Fruit fly (Drosophila melanogaster) whole organism, embryonic: ENCODE results near the gene CG33286.
A peak's percentile ranks its signal among the peaks of the same experiment; 100 is the strongest.

Experiments
- Adf1 ChIP-seq: fragments of 200-800 bp; sonication (Bioruptor generic); IDR thresholded peaks from 2 replicates; pipeline ENCODE4 v1.3.6; 2022; ENCODE audit warnings: missing biosample characterization, missing genetic modification characterization
- CG10147 ChIP-seq: fragments of 200-800 bp; sonication (Bioruptor generic); optimal IDR thresholded peaks from 2 replicates; lab custom pipeline; 2019; ENCODE audit warnings: missing biosample characterization, mild to moderate bottlenecking, missing genetic modification characterization, moderate library complexity
- CG10959 ChIP-seq: fragments of 200-800 bp; sonication (Bioruptor generic); IDR thresholded peaks from 2 replicates; pipeline ENCODE4 v1.3.6; 2022; ENCODE audit warnings: missing biosample characterization, missing genetic modification characterization
- CG12155 ChIP-seq: fragments of 200-800 bp; sonication (Bioruptor generic); optimal IDR thresholded peaks from 3 replicates; lab custom pipeline; 2016; ENCODE audit warnings: missing biosample characterization, missing genetic modification characterization
- CG12769 ChIP-seq: fragments of 200-800 bp; sonication (Bioruptor generic); optimal IDR thresholded peaks from 2 replicates; lab custom pipeline; 2019; ENCODE audit warnings: missing biosample characterization, mild to moderate bottlenecking, missing genetic modification characterization, moderate library complexity
- CG12942 ChIP-seq: fragments of 200-800 bp; sonication (Bioruptor generic); optimal IDR thresholded peaks from 3 replicates; lab custom pipeline; 2016; ENCODE audit warnings: missing biosample characterization, missing genetic modification characterization
- CG1603 ChIP-seq: fragments of 200-800 bp; sonication (Bioruptor generic); optimal IDR thresholded peaks from 2 replicates; lab custom pipeline; 2019; ENCODE audit warnings: missing biosample characterization, mild to moderate bottlenecking, missing genetic modification characterization, moderate library complexity
- CG1647 ChIP-seq: fragments of 200-800 bp; sonication (Bioruptor generic); optimal IDR thresholded peaks from 3 replicates; lab custom pipeline; 2016; ENCODE audit warnings: missing biosample characterization, missing genetic modification characterization
- CG17568 ChIP-seq: fragments of 200-800 bp; sonication (Bioruptor generic); optimal IDR thresholded peaks from 2 replicates; lab custom pipeline; 2018; ENCODE audit warnings: missing biosample characterization, mild to moderate bottlenecking, missing genetic modification characterization, moderate library complexity
- CG3163 ChIP-seq: fragments of 200-800 bp; sonication (Bioruptor generic); optimal IDR thresholded peaks from 3 replicates; lab custom pipeline; 2016; ENCODE audit warnings: missing biosample characterization, missing genetic modification characterization
- CG34422 ChIP-seq: fragments of 200-800 bp; sonication (Bioruptor generic); IDR thresholded peaks from 3 replicates; pipeline ENCODE4 v1.3.6; 2022; ENCODE audit warnings: missing biosample characterization, missing genetic modification characterization
- CG4617 ChIP-seq: fragments of 200-800 bp; sonication (Bioruptor generic); optimal IDR thresholded peaks from 3 replicates; lab custom pipeline; 2016; ENCODE audit warnings: missing biosample characterization, missing genetic modification characterization, borderline replicate concordance
- CG5953 ChIP-seq: fragments of 200-800 bp; sonication (Bioruptor generic); IDR thresholded peaks from 2 replicates; pipeline ENCODE4 v1.3.6; 2022; ENCODE audit warnings: missing biosample characterization, missing genetic modification characterization
- CG6791 ChIP-seq: fragments of 200-800 bp; sonication (Bioruptor generic); IDR thresholded peaks from 3 replicates; pipeline ENCODE4 v1.3.6; 2022; ENCODE audit warnings: missing biosample characterization, missing genetic modification characterization; ENCODE audit not compliant: partially characterized antibody
- CG7556 ChIP-seq: fragments of 200-800 bp; sonication (Bioruptor generic); optimal IDR thresholded peaks from 2 replicates; lab custom pipeline; 2017; ENCODE audit warnings: missing biosample characterization, mild to moderate bottlenecking, missing genetic modification characterization
- CG7963 ChIP-seq: fragments of 200-800 bp; sonication (Bioruptor generic); IDR thresholded peaks from 3 replicates; pipeline ENCODE4 v1.3.6; 2022; ENCODE audit warnings: missing biosample characterization, missing genetic modification characterization; ENCODE audit not compliant: partially characterized antibody
- CG8290 ChIP-seq, 3 experiments: fragments of 200-800 bp; sonication (Bioruptor generic); optimal IDR thresholded peaks; 2 replicates each; lab custom pipeline; 2016 to 2019; ENCODE audit warnings: missing biosample characterization in 3 of 3, missing genetic modification characterization in 3 of 3, mild to moderate bottlenecking in 2 of 3, moderate library complexity in 1 of 3
- CG8765 ChIP-seq: fragments of 200-800 bp; sonication (Bioruptor generic); IDR thresholded peaks from 2 replicates; pipeline ENCODE4 v1.3.6; 2022; ENCODE audit warnings: missing biosample characterization, missing genetic modification characterization
- CG9609 ChIP-seq: fragments of 200-800 bp; sonication (Bioruptor generic); optimal IDR thresholded peaks from 3 replicates; lab custom pipeline; 2016; ENCODE audit warnings: missing biosample characterization, missing genetic modification characterization
- Chrac-16 ChIP-seq: fragments of 200-800 bp; sonication (Bioruptor generic); optimal IDR thresholded peaks from 3 replicates; lab custom pipeline; 2016; ENCODE audit warnings: missing biosample characterization, missing genetic modification characterization
- D19A ChIP-seq: fragments of 200-800 bp; optimal IDR thresholded peaks from 3 replicates; lab custom pipeline; 2019; ENCODE audit warnings: missing biosample characterization, mild to moderate bottlenecking, missing genetic modification characterization, moderate library complexity
- Deaf1 ChIP-seq: fragments of 200-800 bp; optimal IDR thresholded peaks from 3 replicates; lab custom pipeline; 2019; ENCODE audit warnings: missing biosample characterization, mild to moderate bottlenecking, missing genetic modification characterization, moderate library complexity
- Dll ChIP-seq: fragments of 200-800 bp; sonication (Bioruptor generic); IDR thresholded peaks from 4 replicates; pipeline ENCODE4 v1.3.6; 2022; ENCODE audit warnings: missing biosample characterization, missing genetic modification characterization; ENCODE audit not compliant: partially characterized antibody
- Ets65A ChIP-seq: fragments of 200-800 bp; sonication (Bioruptor generic); peaks from one replicate; lab custom pipeline; 2016; ENCODE audit warnings: missing biosample characterization, missing genetic modification characterization
- Fer1 ChIP-seq: fragments of 200-800 bp; sonication (Bioruptor generic); optimal IDR thresholded peaks from 2 replicates; lab custom pipeline; 2017; ENCODE audit warnings: missing biosample characterization, mild to moderate bottlenecking, missing genetic modification characterization
- Hmr ChIP-seq: fragments of 200-800 bp; sonication (Bioruptor generic); optimal IDR thresholded peaks from 3 replicates; lab custom pipeline; 2017; ENCODE audit warnings: mild to moderate bottlenecking, missing biosample characterization, missing genetic modification reagents, missing genetic modification characterization
- MTF-1 ChIP-seq: fragments of 200-800 bp; sonication (Bioruptor generic); optimal IDR thresholded peaks from 2 replicates; lab custom pipeline; 2018; ENCODE audit warnings: missing biosample characterization, mild to moderate bottlenecking, missing genetic modification characterization, borderline replicate concordance
- Rx ChIP-seq: fragments of 200-800 bp; sonication (Bioruptor generic); IDR thresholded peaks from 2 replicates; pipeline ENCODE4 v1.3.6; 2022; ENCODE audit warnings: missing biosample characterization, missing genetic modification characterization
- TFAM ChIP-seq: fragments of 200-800 bp; sonication (Bioruptor generic); optimal IDR thresholded peaks from 2 replicates; lab custom pipeline; 2017; ENCODE audit warnings: missing biosample characterization, missing genetic modification characterization, inconsistent platforms
- Trl ChIP-seq, 3 experiments: fragments of >200 bp in 2 of 3; fragments of 200-800 bp in 1 of 3; sonication (Bioruptor generic) in 1 of 3; optimal IDR thresholded peaks; 2 replicates in 1 of 3; 3 replicates in 2 of 3; lab custom pipeline; 2016 to 2017; ENCODE audit warnings: missing biosample characterization in 1 of 3, missing genetic modification characterization in 1 of 3
- abd-A ChIP-seq: fragments of 200-800 bp; sonication (Bioruptor generic); optimal IDR thresholded peaks from 3 replicates; lab custom pipeline; 2019; ENCODE audit warnings: missing biosample characterization, mild to moderate bottlenecking, missing genetic modification characterization, moderate library complexity
- cg ChIP-seq: fragments of 200-800 bp; sonication (Bioruptor generic); optimal IDR thresholded peaks from 3 replicates; lab custom pipeline; 2019; ENCODE audit warnings: missing biosample characterization, mild to moderate bottlenecking, missing genetic modification characterization, moderate library complexity
- chinmo ChIP-seq: fragments of 200-800 bp; sonication (Bioruptor generic); IDR thresholded peaks from 4 replicates; pipeline ENCODE4 v1.3.6; 2022; ENCODE audit warnings: missing biosample characterization, missing genetic modification characterization; ENCODE audit not compliant: partially characterized antibody
- crol ChIP-seq: fragments of 200-800 bp; sonication (Bioruptor generic); IDR thresholded peaks from 2 replicates; pipeline ENCODE4 v1.3.6; 2022; ENCODE audit warnings: missing biosample characterization, missing genetic modification characterization
- grn ChIP-seq: fragments of 200-800 bp; sonication (Bioruptor generic); optimal IDR thresholded peaks from 3 replicates; lab custom pipeline; 2017; ENCODE audit warnings: missing biosample characterization, missing genetic modification characterization
- kni ChIP-seq: fragments of 200-800 bp; sonication (Bioruptor generic); optimal IDR thresholded peaks from 3 replicates; lab custom pipeline; 2017; ENCODE audit warnings: mild to moderate bottlenecking, missing biosample characterization, missing genetic modification reagents, missing genetic modification characterization
- lola ChIP-seq, 3 experiments: fragments of >200 bp in 2 of 3; fragments of 200-800 bp in 1 of 3; sonication (Bioruptor generic) in 1 of 3; optimal IDR thresholded peaks; 2 replicates each; lab custom pipeline; 2017 to 2019; ENCODE audit warnings: missing biosample characterization in 3 of 3, missing genetic modification characterization in 3 of 3, mild to moderate bottlenecking in 1 of 3, moderate library complexity in 1 of 3
- luna ChIP-seq: fragments of 200-800 bp; sonication (Bioruptor generic); optimal IDR thresholded peaks from 2 replicates; lab custom pipeline; 2016; ENCODE audit warnings: missing biosample characterization, missing genetic modification characterization
- onecut ChIP-seq: fragments of 200-800 bp; sonication (Bioruptor generic); IDR thresholded peaks from 2 replicates; pipeline ENCODE4 v1.3.6; 2022; ENCODE audit warnings: missing biosample characterization, missing genetic modification characterization
- pros ChIP-seq: fragments of 200-800 bp; sonication (Bioruptor generic); optimal IDR thresholded peaks from 3 replicates; lab custom pipeline; 2019; ENCODE audit warnings: missing biosample characterization, mild to moderate bottlenecking, missing genetic modification characterization, moderate library complexity
- rib ChIP-seq: fragments of 200-800 bp; sonication (Bioruptor generic); IDR thresholded peaks from 2 replicates; pipeline ENCODE4 v1.3.6; 2022; ENCODE audit warnings: missing biosample characterization, missing genetic modification characterization
- sd ChIP-seq: fragments of 200-800 bp; sonication (Bioruptor generic); optimal IDR thresholded peaks from 3 replicates; lab custom pipeline; 2018; ENCODE audit warnings: missing biosample characterization, mild to moderate bottlenecking, missing genetic modification characterization, moderate library complexity
- sens ChIP-seq: fragments of 200-800 bp; sonication (Bioruptor generic); peaks from one replicate; lab custom pipeline; 2016; ENCODE audit warnings: missing biosample characterization, missing genetic modification characterization
- shn ChIP-seq: fragments of 200-800 bp; sonication (Bioruptor generic); optimal IDR thresholded peaks from 3 replicates; lab custom pipeline; 2016; ENCODE audit warnings: missing biosample characterization, missing genetic modification characterization
- sim ChIP-seq: fragments of 200-800 bp; sonication (Bioruptor generic); IDR thresholded peaks from 2 replicates; pipeline ENCODE4 v1.3.6; 2022; ENCODE audit warnings: missing biosample characterization, missing genetic modification characterization
- sisA ChIP-seq: fragments of 200-800 bp; sonication (Bioruptor generic); IDR thresholded peaks from 2 replicates; pipeline ENCODE4 v1.3.6; 2022; ENCODE audit warnings: missing biosample characterization, missing genetic modification characterization
- sqz ChIP-seq: fragments of 200-800 bp; sonication (Bioruptor generic); optimal IDR thresholded peaks from 3 replicates; lab custom pipeline; 2018; ENCODE audit warnings: missing biosample characterization, mild to moderate bottlenecking, missing genetic modification characterization
- sr ChIP-seq: fragments of 200-800 bp; sonication (Bioruptor generic); IDR thresholded peaks from 3 replicates; pipeline ENCODE4 v1.3.6; 2022; ENCODE audit warnings: missing biosample characterization, missing genetic modification characterization
- ssp ChIP-seq: fragments of 200-800 bp; sonication (Bioruptor generic); IDR thresholded peaks from 2 replicates; pipeline ENCODE4 v1.3.6; 2022; ENCODE audit warnings: missing biosample characterization, missing genetic modification characterization
- sug ChIP-seq: fragments of 200-800 bp; optimal IDR thresholded peaks from 2 replicates; lab custom pipeline; 2019; ENCODE audit warnings: missing biosample characterization, mild to moderate bottlenecking, missing genetic modification characterization, moderate library complexity

CG33286 gene

DNA sequence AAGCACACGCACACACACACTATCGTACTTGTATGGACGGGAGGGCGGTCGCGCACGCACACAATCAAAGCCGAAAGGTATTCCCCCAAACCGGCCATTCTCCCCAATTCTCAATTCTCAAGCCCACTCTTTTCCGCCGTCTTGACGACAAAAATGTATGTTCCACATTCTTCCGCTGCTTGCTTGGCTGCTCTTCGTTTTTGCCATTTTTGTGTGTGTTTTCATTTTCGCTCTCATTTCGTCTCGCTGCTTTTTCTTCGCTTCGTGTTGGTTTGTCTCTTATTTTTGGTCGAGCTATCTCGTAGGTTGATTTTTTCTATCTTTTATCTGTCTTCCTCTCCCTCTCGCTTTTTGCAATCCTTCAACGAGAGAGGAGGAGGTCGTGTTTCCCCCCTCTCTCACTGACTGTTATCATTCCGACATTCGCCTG is 40.0 kb upstream of the CG33286 start:
- TF ChIP-seq Hmr: no peak
- no peak for TF ChIP-seq CG8290 (GFP tag; optimal IDR thresholded peaks at IDR 0.05; lab: Kevin White, UChicago)
- TF ChIP-seq CG8290 (tag; optimal IDR thresholded peaks at IDR 0.05; lab: Kevin White, UChicago): peak in 1 of 2 experiments; percentile 32
- peak; percentile 78 for TF ChIP-seq pros (GFP tag; lab: Kevin White, UChicago)
- TF ChIP-seq luna (GFP tag; lab: Kevin White, UChicago): no peak
- no peak for TF ChIP-seq onecut (GFP tag; lab: Robert Waterston, UW)
- no peak for TF ChIP-seq Chrac-16 (GFP tag; lab: Kevin White, UChicago)
- peak; percentile 97 for TF ChIP-seq sd (tag; lab: Kevin White, UChicago)
- TF ChIP-seq sens (GFP tag; lab: Kevin White, UChicago): peak; percentile 5
- TF ChIP-seq Ets65A (GFP tag; lab: Kevin White, UChicago): no peak
- peak; percentile 39 for TF ChIP-seq grn (GFP tag; lab: Kevin White, UChicago)
- peak; percentile 45 for TF ChIP-seq Deaf1 (tag; lab: Kevin White, UChicago)
- TF ChIP-seq CG7963 (GFP tag; lab: Robert Waterston, UW): no peak
- 0 out of 3 replicates have a peak, but pooled peaks have one; percentile 14 for TF ChIP-seq CG34422 (GFP tag; lab: Robert Waterston, UW)
- no peak for TF ChIP-seq CG10959 (GFP tag; lab: Robert Waterston, UW)
- no peak for TF ChIP-seq CG10147 (GFP tag; lab: Kevin White, UChicago)
- peak; percentile 34 to 83 for TF ChIP-seq Trl (optimal IDR thresholded peaks at IDR 0.05; lab: Kevin White, UChicago)
- no peak for TF ChIP-seq Trl (GFP tag; optimal IDR thresholded peaks at IDR 0.05; lab: Kevin White, UChicago)
- TF ChIP-seq sisA (GFP tag; lab: Robert Waterston, UW): no peak
- TF ChIP-seq ssp (GFP tag; lab: Robert Waterston, UW): no peak
- peak; percentile 83 for TF ChIP-seq CG3163 (GFP tag; lab: Kevin White, UChicago)
- no peak for TF ChIP-seq CG9609 (GFP tag; lab: Kevin White, UChicago)
- peak; percentile 64; the same call in 1 of the 2 replicates for TF ChIP-seq crol
- TF ChIP-seq CG12769 (tag; lab: Kevin White, UChicago): peak; percentile 66
- TF ChIP-seq Rx (GFP tag; lab: Robert Waterston, UW): no peak
- TF ChIP-seq CG5953 (GFP tag; lab: Robert Waterston, UW): no peak
- peak; percentile 79; the same call in 2 of the 4 replicates for TF ChIP-seq chinmo
- no peak for TF ChIP-seq CG1603 (tag; lab: Kevin White, UChicago)
- peak; percentile 77 for TF ChIP-seq CG12155
- TF ChIP-seq sug: peak; percentile 28
- TF ChIP-seq sim: no peak
- TF ChIP-seq CG17568 (GFP tag; lab: Kevin White, UChicago): no peak
- TF ChIP-seq CG12942 (GFP tag; lab: Kevin White, UChicago): no peak
- TF ChIP-seq kni (GFP tag; lab: Kevin White, UChicago): peak; percentile 18
- no peak for TF ChIP-seq Fer1 (GFP tag; lab: Kevin White, UChicago)
- TF ChIP-seq Adf1 (GFP tag; lab: Robert Waterston, UW): peak; percentile 31; the same call in 1 of the 2 replicates
- TF ChIP-seq lola (GFP tag; optimal IDR thresholded peaks at IDR 0.05; lab: Kevin White, UChicago): no peak
- TF ChIP-seq abd-A (tag; lab: Kevin White, UChicago): peak; percentile 3
- TF ChIP-seq CG6791 (GFP tag; lab: Robert Waterston, UW): no peak
- TF ChIP-seq rib: peak; percentile 60
- TF ChIP-seq CG4617 (GFP tag; lab: Kevin White, UChicago): no peak
- no peak for TF ChIP-seq CG8765
- TF ChIP-seq D19A (tag; lab: Kevin White, UChicago): no peak
- TF ChIP-seq sr (GFP tag; lab: Robert Waterston, UW): peak; percentile 45; the same call in 2 of the 3 replicates
- no peak for TF ChIP-seq CG7556 (GFP tag; lab: Kevin White, UChicago)
- peak; percentile 73 for TF ChIP-seq cg (GFP tag; lab: Kevin White, UChicago)
- TF ChIP-seq shn: peak; percentile 24
- no peak for TF ChIP-seq CG1647 (GFP tag; lab: Kevin White, UChicago)
- TF ChIP-seq sqz (GFP tag; lab: Kevin White, UChicago): peak; percentile 22
- no peak for TF ChIP-seq TFAM (GFP tag; lab: Kevin White, UChicago)
- TF ChIP-seq MTF-1 (GFP tag; lab: Kevin White, UChicago): no peak
- 0 out of 4 replicates have a peak, but pooled peaks have one; percentile 14 for TF ChIP-seq Dll
